Fruit fly (Drosophila melanogaster) whole organism, prepupa: ENCODE measurements around the gene CG33108.
A peak's percentile ranks its signal among the peaks of the same experiment; 100 is the strongest.

Experiments used
- Blimp-1 ChIP-seq: fragments of 200-800 bp; sonication (Bioruptor generic); optimal IDR thresholded peaks from 3 replicates; lab custom pipeline; 2017; ENCODE audit warnings: missing biosample characterization, missing genetic modification characterization, mild to moderate bottlenecking, moderate library complexity, missing genetic modification reagents
- CG10669 ChIP-seq: fragments of 200-800 bp; sonication (Bioruptor generic); optimal IDR thresholded peaks from 3 replicates; lab custom pipeline; 2018; ENCODE audit warnings: missing biosample characterization, mild to moderate bottlenecking, missing genetic modification characterization, moderate library complexity
- CG11762 ChIP-seq: fragments of 200-800 bp; sonication (Bioruptor generic); optimal IDR thresholded peaks from 3 replicates; lab custom pipeline; 2016; ENCODE audit warnings: missing biosample characterization, missing genetic modification characterization; ENCODE audit not compliant: insufficient read depth
- CG34406 ChIP-seq: fragments of 200-800 bp; sonication (Bioruptor generic); optimal IDR thresholded peaks from 3 replicates; lab custom pipeline; 2016; ENCODE audit warnings: missing biosample characterization, missing genetic modification characterization
- CG3919 ChIP-seq: fragments of 200-800 bp; sonication (Bioruptor generic); optimal IDR thresholded peaks from 3 replicates; lab custom pipeline; 2016; ENCODE audit warnings: missing biosample characterization, missing genetic modification characterization
- Ets21C ChIP-seq: fragments of 200-800 bp; sonication (Bioruptor generic); optimal IDR thresholded peaks from 3 replicates; lab custom pipeline; 2016; ENCODE audit warnings: missing biosample characterization, missing genetic modification characterization
- Hr38 ChIP-seq: sonication (Bioruptor generic); optimal IDR thresholded peaks from 2 replicates; lab custom pipeline; 2016; ENCODE audit warnings: missing biosample characterization, missing genetic modification characterization
- OdsH ChIP-seq: fragments of 200-800 bp; sonication (Bioruptor generic); optimal IDR thresholded peaks from 3 replicates; lab custom pipeline; 2016; ENCODE audit warnings: missing biosample characterization, missing genetic modification characterization
- esn ChIP-seq: fragments of 200-800 bp; sonication (Bioruptor generic); optimal IDR thresholded peaks from 2 replicates; lab custom pipeline; 2016; ENCODE audit warnings: missing biosample characterization, mild to moderate bottlenecking, missing genetic modification characterization, moderate library complexity
- topi ChIP-seq: fragments of 200-800 bp; sonication (Bioruptor generic); optimal IDR thresholded peaks from 3 replicates; lab custom pipeline; 2016; ENCODE audit warnings: missing biosample characterization, missing genetic modification characterization

DNA sequence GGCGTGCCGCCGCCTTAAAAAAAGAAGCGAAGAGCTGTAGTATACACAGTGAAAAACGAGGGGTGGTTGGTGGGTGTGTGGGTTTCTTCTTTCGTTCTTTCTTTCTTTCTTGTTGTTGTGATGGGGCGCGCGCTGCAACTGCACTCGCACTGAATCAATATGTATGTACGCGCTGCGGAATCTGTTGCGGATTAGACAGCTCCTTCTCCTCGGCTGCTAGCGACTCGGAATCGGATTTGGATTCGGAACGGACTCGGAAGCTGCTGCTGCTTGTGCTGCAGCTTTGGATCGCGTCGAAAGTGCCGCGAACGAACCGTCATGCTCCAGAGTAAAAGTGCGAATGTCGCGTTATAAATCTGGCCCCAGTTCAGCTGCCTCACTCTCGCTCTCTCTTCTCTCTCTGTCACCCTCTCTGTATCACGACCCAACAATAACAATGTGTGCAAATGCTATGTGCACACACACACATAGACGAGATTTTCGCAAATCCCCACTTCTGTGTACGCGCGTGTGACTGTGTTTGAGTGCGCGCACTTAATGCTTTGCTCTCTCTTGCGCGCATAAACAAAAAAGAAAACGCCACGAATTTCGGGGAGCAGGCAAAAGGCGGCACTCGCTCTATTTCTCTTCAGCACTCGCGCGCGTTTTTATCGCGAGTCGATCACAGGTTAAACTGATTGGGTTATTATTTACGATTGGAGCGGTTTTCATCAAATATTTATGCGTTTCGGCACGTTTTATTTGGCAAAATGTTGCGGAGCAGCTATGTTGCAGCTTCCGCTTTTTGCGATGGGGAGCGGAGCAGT lies 35.8 kb downstream of the CG33108 start:
- peak; percentile 47 for TF ChIP-seq Blimp-1 (GFP tag; lab: Kevin White, UChicago)
- TF ChIP-seq Hr38 = no peak
- TF ChIP-seq topi = peak; percentile 23
- TF ChIP-seq OdsH (GFP tag; lab: Kevin White, UChicago) = no peak
- peak; percentile 51 for TF ChIP-seq CG3919 (GFP tag; lab: Kevin White, UChicago)
- TF ChIP-seq esn = peak; percentile 29
- no peak for TF ChIP-seq Ets21C (GFP tag; lab: Kevin White, UChicago)
- peak; percentile 3 for TF ChIP-seq CG11762 (GFP tag; lab: Kevin White, UChicago)
- peak; percentile 18 for TF ChIP-seq CG10669 (GFP tag; lab: Kevin White, UChicago)
- TF ChIP-seq CG34406 = peak; percentile 12
